Worm (Caenorhabditis elegans) whole organism, L3 larva: ENCODE measurements around the gene tam-1.

Experiments used
- ZK546.5 ChIP-seq: sonication (generic microtip); optimal IDR thresholded peaks from 2 replicates; lab custom pipeline; 2017; ENCODE audit warnings: missing biosample characterization, missing genetic modification characterization
- ama-1 ChIP-seq: fragments of 150-350 bp; optimal IDR thresholded peaks from 2 replicates; lab custom pipeline; 2018
- ceh-82 ChIP-seq: fragments of 150-350 bp; optimal IDR thresholded peaks from 2 replicates; lab custom pipeline; 2014; ENCODE audit warnings: missing biosample characterization, missing genetic modification characterization
- fkh-10 ChIP-seq: sonication (generic microtip); optimal IDR thresholded peaks from 2 replicates; lab custom pipeline; 2017; ENCODE audit warnings: missing biosample characterization, missing genetic modification reagents, missing genetic modification characterization
- lin-39 ChIP-seq: fragments of 150-350 bp; optimal IDR thresholded peaks from 2 replicates; lab custom pipeline; 2018; ENCODE audit warnings: missing biosample characterization, missing genetic modification reagents, missing genetic modification characterization
- nhr-76 ChIP-seq: fragments of 150-350 bp; sonication (generic microtip); optimal IDR thresholded peaks from 5 replicates; lab custom pipeline; 2014; ENCODE audit warnings: missing biosample characterization, missing genetic modification characterization
- nhr-77 ChIP-seq: fragments of 150-350 bp; optimal IDR thresholded peaks from 2 replicates; lab custom pipeline; 2014; ENCODE audit warnings: missing biosample characterization, missing genetic modification characterization
- unc-62 ChIP-seq: fragments of 150-350 bp; sonication (generic microtip); optimal IDR thresholded peaks from 4 replicates; lab custom pipeline; 2014; ENCODE audit warnings: missing biosample characterization, missing genetic modification reagents, missing genetic modification characterization

- TF ChIP-seq unc-62 (no peak), nhr-77 (tag; lab: Kevin White, UChicago) (no peak), lin-39 (tag; lab: Kevin White, UChicago) (no peak), ZK546.5 (no peak), nhr-76 (tag; lab: Kevin White, UChicago) (no peak), fkh-10 (no peak), ceh-82 (tag; lab: Kevin White, UChicago) (no peak), ama-1 (lab: Kevin White, UChicago) (no peak)
Measured at ce11 chrV:4918664-4919257, 44.1 kb downstream of the tam-1 start, which contains the start of gene C02E7.6.
